Fruit fly (Drosophila melanogaster) whole organism, embryonic: ENCODE measurements around the gene sud1.

Experiments used
- Atf6 ChIP-seq: fragments of 200-800 bp; sonication (Bioruptor generic); IDR thresholded peaks from 2 replicates; pipeline ENCODE4 v1.3.6; 2022; ENCODE audit warnings: missing biosample characterization, missing genetic modification characterization
- BEAF-32 ChIP-seq: fragments of 200-800 bp; sonication (Bioruptor generic); optimal IDR thresholded peaks from 3 replicates; lab custom pipeline; 2017; ENCODE audit warnings: missing biosample characterization, missing genetic modification characterization, mild to moderate bottlenecking, moderate library complexity, missing genetic modification reagents
- BtbVII ChIP-seq: fragments of 200-800 bp; sonication (Bioruptor generic); optimal IDR thresholded peaks from 3 replicates; lab custom pipeline; 2017; ENCODE audit warnings: missing biosample characterization, mild to moderate bottlenecking, missing genetic modification characterization
- CG10267 ChIP-seq: fragments of 200-800 bp; sonication (Bioruptor generic); optimal IDR thresholded peaks from 2 replicates; lab custom pipeline; 2018; ENCODE audit warnings: missing biosample characterization, mild to moderate bottlenecking, missing genetic modification characterization, moderate library complexity
- CG10366 ChIP-seq: fragments of 200-800 bp; sonication (Bioruptor generic); IDR thresholded peaks from 2 replicates; pipeline ENCODE4 v1.3.6; 2022; ENCODE audit warnings: missing biosample characterization, missing genetic modification characterization
- CG10979 ChIP-seq: fragments of 200-800 bp; sonication (Bioruptor generic); optimal IDR thresholded peaks from 2 replicates; lab custom pipeline; 2018; ENCODE audit warnings: missing biosample characterization, mild to moderate bottlenecking, missing genetic modification characterization, moderate library complexity
- CG13123 ChIP-seq: fragments of 200-800 bp; sonication (Bioruptor generic); optimal IDR thresholded peaks from 2 replicates; lab custom pipeline; 2016; ENCODE audit warnings: missing biosample characterization, missing genetic modification characterization
- CG14710 ChIP-seq: fragments of 200-800 bp; sonication (Bioruptor generic); optimal IDR thresholded peaks from 3 replicates; lab custom pipeline; 2019; ENCODE audit warnings: missing biosample characterization, mild to moderate bottlenecking, missing genetic modification characterization, moderate library complexity
- CG1647 ChIP-seq: fragments of 200-800 bp; sonication (Bioruptor generic); optimal IDR thresholded peaks from 3 replicates; lab custom pipeline; 2016; ENCODE audit warnings: missing biosample characterization, missing genetic modification characterization
- CG16863 ChIP-seq: fragments of 200-800 bp; sonication (Bioruptor generic); optimal IDR thresholded peaks from 3 replicates; lab custom pipeline; 2016; ENCODE audit warnings: missing biosample characterization, missing genetic modification characterization
- CG17612 ChIP-seq: fragments of 200-800 bp; sonication (Bioruptor generic); IDR thresholded peaks from 2 replicates; pipeline ENCODE4 v1.3.6; 2022; ENCODE audit warnings: missing biosample characterization, missing genetic modification characterization
- CG17802 ChIP-seq: fragments of 200-800 bp; sonication (Bioruptor generic); optimal IDR thresholded peaks from 2 replicates; lab custom pipeline; 2018; ENCODE audit warnings: missing biosample characterization, mild to moderate bottlenecking, missing genetic modification characterization, moderate library complexity
- CG18011 ChIP-seq: fragments of 200-800 bp; sonication (Bioruptor generic); optimal IDR thresholded peaks from 2 replicates; lab custom pipeline; 2017; ENCODE audit warnings: missing biosample characterization, missing genetic modification characterization, mild to moderate bottlenecking, moderate library complexity, missing genotype
- CG2116 ChIP-seq: fragments of 200-800 bp; sonication (Bioruptor generic); optimal IDR thresholded peaks from 3 replicates; lab custom pipeline; 2018; ENCODE audit warnings: missing biosample characterization, mild to moderate bottlenecking, missing genetic modification characterization
- CG31441 ChIP-seq: fragments of 200-800 bp; sonication (Bioruptor generic); IDR thresholded peaks from 2 replicates; pipeline ENCODE4 v1.3.6; 2022; ENCODE audit warnings: missing biosample characterization, missing genetic modification characterization
- CG34224 ChIP-seq: fragments of 200-800 bp; sonication (Bioruptor generic); IDR thresholded peaks from 3 replicates; pipeline ENCODE4 v1.3.6; 2022; ENCODE audit warnings: missing biosample characterization, missing genetic modification characterization; ENCODE audit not compliant: partially characterized antibody
- CG3995 ChIP-seq: fragments of 200-800 bp; sonication (Bioruptor generic); optimal IDR thresholded peaks from 3 replicates; lab custom pipeline; 2016; ENCODE audit warnings: missing biosample characterization, missing genetic modification characterization
- CG7556 ChIP-seq: fragments of 200-800 bp; sonication (Bioruptor generic); optimal IDR thresholded peaks from 2 replicates; lab custom pipeline; 2017; ENCODE audit warnings: missing biosample characterization, mild to moderate bottlenecking, missing genetic modification characterization
- CG7928 ChIP-seq: fragments of 200-800 bp; sonication (Bioruptor generic); optimal IDR thresholded peaks from 2 replicates; lab custom pipeline; 2017; ENCODE audit warnings: missing biosample characterization, mild to moderate bottlenecking, missing genetic modification characterization
- CG9215 ChIP-seq: fragments of 200-800 bp; sonication (Bioruptor generic); IDR thresholded peaks from 2 replicates; pipeline ENCODE4 v1.3.6; 2022; ENCODE audit warnings: missing biosample characterization, missing genetic modification characterization
- CG9437 ChIP-seq: fragments of 200-800 bp; sonication (Bioruptor generic); optimal IDR thresholded peaks from 2 replicates; lab custom pipeline; 2018; ENCODE audit warnings: missing biosample characterization, mild to moderate bottlenecking, missing genetic modification characterization
- CG9797 ChIP-seq: fragments of 200-800 bp; sonication (Bioruptor generic); optimal IDR thresholded peaks from 3 replicates; lab custom pipeline; 2018; ENCODE audit warnings: missing biosample characterization, mild to moderate bottlenecking, missing genetic modification characterization
- CG9876 ChIP-seq: fragments of 200-800 bp; sonication (Bioruptor generic); optimal IDR thresholded peaks from 2 replicates; lab custom pipeline; 2016; ENCODE audit warnings: missing biosample characterization, missing genetic modification characterization
- CTCF ChIP-seq: fragments of 200-800 bp; sonication (Bioruptor generic); optimal IDR thresholded peaks from 2 replicates; lab custom pipeline; 2017; ENCODE audit warnings: missing biosample characterization, mild to moderate bottlenecking, missing genetic modification characterization, moderate library complexity
- Dek ChIP-seq: fragments of 200-800 bp; sonication (Bioruptor generic); optimal IDR thresholded peaks from 3 replicates; lab custom pipeline; 2019; ENCODE audit warnings: missing biosample characterization, mild to moderate bottlenecking, missing genetic modification characterization, moderate library complexity
- Dip2 ChIP-seq: fragments of 200-800 bp; sonication (Bioruptor generic); IDR thresholded peaks from 2 replicates; pipeline ENCODE4 v1.3.6; 2022; ENCODE audit warnings: missing biosample characterization, missing genetic modification characterization
- Dp ChIP-seq: fragments of 200-800 bp; sonication (Bioruptor generic); optimal IDR thresholded peaks from 2 replicates; lab custom pipeline; 2018; ENCODE audit warnings: missing biosample characterization, mild to moderate bottlenecking, missing genetic modification characterization, moderate library complexity
- Elba2 ChIP-seq: fragments of 200-800 bp; sonication (Bioruptor generic); optimal IDR thresholded peaks from 3 replicates; lab custom pipeline; 2016; ENCODE audit warnings: missing biosample characterization, missing genetic modification characterization
- Fer3 ChIP-seq: fragments of 200-800 bp; sonication (Bioruptor generic); optimal IDR thresholded peaks from 2 replicates; lab custom pipeline; 2018; ENCODE audit warnings: missing biosample characterization, mild to moderate bottlenecking, missing genetic modification characterization, moderate library complexity
- H2.0 ChIP-seq: fragments of 200-800 bp; sonication (Bioruptor generic); IDR thresholded peaks from 2 replicates; pipeline ENCODE4 v1.3.6; 2022; ENCODE audit warnings: missing biosample characterization, missing genetic modification characterization
- Myb ChIP-seq: fragments of 200-800 bp; sonication (Bioruptor generic); optimal IDR thresholded peaks from 2 replicates; lab custom pipeline; 2016; ENCODE audit warnings: missing biosample characterization, missing genetic modification characterization
- Sry-β ChIP-seq: fragments of 200-800 bp; sonication (Bioruptor generic); optimal IDR thresholded peaks from 2 replicates; lab custom pipeline; 2018; ENCODE audit warnings: missing biosample characterization, mild to moderate bottlenecking, missing genetic modification characterization, moderate library complexity
- Sry-δ ChIP-seq: fragments of 200-800 bp; sonication (Bioruptor generic); optimal IDR thresholded peaks from 2 replicates; lab custom pipeline; 2016; ENCODE audit warnings: missing biosample characterization, missing genetic modification characterization
- Vsx1 ChIP-seq: fragments of 200-800 bp; sonication (Bioruptor generic); optimal IDR thresholded peaks from 2 replicates; lab custom pipeline; 2017; ENCODE audit warnings: missing biosample characterization, mild to moderate bottlenecking, missing genetic modification characterization, missing genetic modification reagents
- amos ChIP-seq: fragments of 200-800 bp; sonication (Bioruptor generic); IDR thresholded peaks from 2 replicates; pipeline ENCODE4 v1.3.6; 2022; ENCODE audit warnings: missing biosample characterization, missing genetic modification characterization; ENCODE audit not compliant: partially characterized antibody
- bab2 ChIP-seq: fragments of 200-800 bp; sonication (Bioruptor generic); optimal IDR thresholded peaks from 2 replicates; lab custom pipeline; 2016; ENCODE audit warnings: missing biosample characterization, missing genetic modification characterization
- cwo ChIP-seq: fragments of 200-800 bp; sonication (Bioruptor generic); optimal IDR thresholded peaks from 3 replicates; lab custom pipeline; 2017; ENCODE audit warnings: missing biosample characterization, missing genetic modification characterization, mild to moderate bottlenecking, moderate library complexity, missing genetic modification reagents
- exex ChIP-seq: fragments of 200-800 bp; sonication (Bioruptor generic); optimal IDR thresholded peaks from 4 replicates; lab custom pipeline; 2018; ENCODE audit warnings: missing biosample characterization, mild to moderate bottlenecking, missing genetic modification characterization, moderate library complexity
- gfzf ChIP-seq: fragments of 200-800 bp; sonication (Bioruptor generic); optimal IDR thresholded peaks from 2 replicates; lab custom pipeline; 2016; ENCODE audit warnings: missing biosample characterization, mild to moderate bottlenecking, missing genetic modification characterization, moderate library complexity
- gt ChIP-seq: fragments of 200-800 bp; sonication (Bioruptor generic); IDR thresholded peaks from 2 replicates; pipeline ENCODE4 v1.3.6; 2022; ENCODE audit warnings: missing biosample characterization, missing genetic modification characterization
- inv ChIP-seq: fragments of 200-800 bp; sonication (Bioruptor generic); IDR thresholded peaks from 2 replicates; pipeline ENCODE4 v1.3.6; 2022; ENCODE audit warnings: missing biosample characterization, missing genetic modification characterization; ENCODE audit not compliant: partially characterized antibody
- lilli ChIP-seq: fragments of 200-800 bp; sonication (Bioruptor generic); optimal IDR thresholded peaks from 3 replicates; lab custom pipeline; 2016; ENCODE audit warnings: missing biosample characterization, missing genetic modification characterization
- sob ChIP-seq: fragments of 200-800 bp; sonication (Bioruptor generic); IDR thresholded peaks from 2 replicates; pipeline ENCODE4 v1.3.6; 2022; ENCODE audit warnings: missing biosample characterization, missing genetic modification characterization
- sqz ChIP-seq: fragments of 200-800 bp; sonication (Bioruptor generic); optimal IDR thresholded peaks from 3 replicates; lab custom pipeline; 2018; ENCODE audit warnings: missing biosample characterization, mild to moderate bottlenecking, missing genetic modification characterization
- sr ChIP-seq: fragments of 200-800 bp; sonication (Bioruptor generic); IDR thresholded peaks from 3 replicates; pipeline ENCODE4 v1.3.6; 2022; ENCODE audit warnings: missing biosample characterization, missing genetic modification characterization
- stwl ChIP-seq: fragments of 200-800 bp; sonication (Bioruptor generic); optimal IDR thresholded peaks from 3 replicates; lab custom pipeline; 2018; ENCODE audit warnings: missing biosample characterization, mild to moderate bottlenecking, missing genetic modification characterization, moderate library complexity
- unc-4 ChIP-seq: fragments of 200-800 bp; sonication (Bioruptor generic); IDR thresholded peaks from 2 replicates; pipeline ENCODE4 v1.3.6; 2022; ENCODE audit warnings: missing biosample characterization, missing genetic modification characterization; ENCODE audit not compliant: partially characterized antibody
- zfh1 ChIP-seq: fragments of 200-800 bp; sonication (Bioruptor generic); IDR thresholded peaks from 3 replicates; pipeline ENCODE4 v1.3.6; 2022; ENCODE audit warnings: missing biosample characterization, missing genetic modification characterization

Gene sud1

dm6 chr3R:24926752-24927320 lies 9.2 kb upstream of the sud1 start:
- no peak for TF ChIP-seq CG16863
- TF ChIP-seq CG3995 (GFP tag; lab: Kevin White, UChicago): peak; percentile 94
- peak; percentile 45 for TF ChIP-seq Sry-β (GFP tag; lab: Kevin White, UChicago)
- no peak for TF ChIP-seq cwo (GFP tag; lab: Kevin White, UChicago)
- no peak for TF ChIP-seq sr (GFP tag; lab: Robert Waterston, UW)
- TF ChIP-seq CG9215 (GFP tag; lab: Robert Waterston, UW): no peak
- TF ChIP-seq CG18011 (GFP tag; lab: Kevin White, UChicago): peak; percentile 82
- no peak for TF ChIP-seq inv (GFP tag; lab: Robert Waterston, UW)
- TF ChIP-seq CG1647 (GFP tag; lab: Kevin White, UChicago): no peak
- TF ChIP-seq CG9437 (GFP tag; lab: Kevin White, UChicago): no peak
- TF ChIP-seq bab2: no peak
- TF ChIP-seq CG31441 (GFP tag; lab: Robert Waterston, UW): peak; percentile 43
- peak; percentile 9 for TF ChIP-seq exex (tag; lab: Kevin White, UChicago)
- no peak for TF ChIP-seq CG10979 (tag; lab: Kevin White, UChicago)
- no peak for TF ChIP-seq CG7556 (GFP tag; lab: Kevin White, UChicago)
- TF ChIP-seq sob (GFP tag; lab: Robert Waterston, UW): no peak
- TF ChIP-seq Vsx1 (GFP tag; lab: Kevin White, UChicago): peak; percentile 80
- no peak for TF ChIP-seq BtbVII
- TF ChIP-seq CG17612: no peak
- no peak for TF ChIP-seq H2.0 (GFP tag; lab: Robert Waterston, UW)
- no peak for TF ChIP-seq CG13123 (GFP tag; lab: Kevin White, UChicago)
- no peak for TF ChIP-seq CG9876

dm6 chr3R:24924916-24925315 lies 7.3 kb upstream of the sud1 start, which contains the start of gene Trf4-2:
Trf4-2 (plus strand) TSS chr3R:24925216.
- TF ChIP-seq gfzf (GFP tag; lab: Kevin White, UChicago) (peak; percentile 6), zfh1 (GFP tag; lab: Robert Waterston, UW) (no peak), stwl (tag; lab: Kevin White, UChicago) (peak; percentile 67), CTCF (GFP tag; lab: Kevin White, UChicago) (no peak), Atf6 (GFP tag; lab: Robert Waterston, UW) (no peak), CG10267 (peak; percentile 13), Fer3 (tag; lab: Kevin White, UChicago) (no peak), CG31441 (GFP tag; lab: Robert Waterston, UW) (no peak), CG17802 (tag; lab: Kevin White, UChicago) (no peak), Dek (tag; lab: Kevin White, UChicago) (no peak), CG7928 (GFP tag; lab: Kevin White, UChicago) (no peak), lilli (GFP tag; lab: Kevin White, UChicago) (no peak)

dm6 chr3R:24922270-24922669 lies 4.6 kb upstream of the sud1 start, which contains the start of gene Mink:
Mink (plus strand) TSS chr3R:24922473.
- TF ChIP-seq gt (GFP tag; lab: Robert Waterston, UW) (no peak), CG2116 (GFP tag; lab: Kevin White, UChicago) (peak; percentile 48), CG34224 (peak; percentile 40; the same call in 1 of the 3 replicates), sqz (GFP tag; lab: Kevin White, UChicago) (peak; percentile 18), Dp (GFP tag; lab: Kevin White, UChicago) (peak; percentile 93), stwl (tag; lab: Kevin White, UChicago) (peak; percentile 47), unc-4 (GFP tag; lab: Robert Waterston, UW) (peak; percentile 31; the same call in 1 of the 2 replicates), Sry-δ (GFP tag; lab: Kevin White, UChicago) (peak; percentile 26), CG9797 (GFP tag; lab: Kevin White, UChicago) (peak; percentile 47), Elba2 (GFP tag; lab: Kevin White, UChicago) (peak; percentile 2), CG10366 (GFP tag; lab: Robert Waterston, UW) (no peak), gfzf (GFP tag; lab: Kevin White, UChicago) (peak; percentile 73), Dip2 (GFP tag; lab: Robert Waterston, UW) (no peak), BEAF-32 (GFP tag; lab: Kevin White, UChicago) (peak; percentile 46), CG14710 (tag; lab: Kevin White, UChicago) (peak; percentile 11), Myb (peak; percentile 75), amos (GFP tag; lab: Robert Waterston, UW) (peak; percentile 31; the same call in 1 of the 2 replicates)
